Worm (Caenorhabditis elegans) whole organism, L4 larva: Measurements from ENCODE around the gene ptr-9.

Source experiments
- F37D6.2 ChIP-seq: sonication (generic microtip); optimal IDR thresholded peaks from 2 replicates; lab custom pipeline; 2016; ENCODE audit warnings: mild to moderate bottlenecking, missing genetic modification characterization, missing compliant biosample characterization
- R02D3.7 ChIP-seq: fragments of 150-350 bp; sonication (generic microtip); optimal IDR thresholded peaks from 3 replicates; lab custom pipeline; 2014; ENCODE audit warnings: missing biosample characterization, missing genetic modification characterization
- T20F7.1 ChIP-seq: fragments of 200-800 bp; sonication (Bioruptor generic); optimal IDR thresholded peaks from 2 replicates; lab custom pipeline; 2018; ENCODE audit warnings: mild to moderate bottlenecking, missing genetic modification characterization, missing compliant biosample characterization
- aha-1 ChIP-seq: fragments of 150-350 bp; peaks from one replicate; lab custom pipeline; 2014; ENCODE audit warnings: missing biosample characterization, missing genetic modification characterization
- cey-2 ChIP-seq: sonication (generic microtip); optimal IDR thresholded peaks from 3 replicates; lab custom pipeline; 2017; ENCODE audit warnings: missing genetic modification characterization, mild to moderate bottlenecking, missing compliant biosample characterization, antibody characterized with exemption, borderline replicate concordance; ENCODE audit not compliant: insufficient read depth
- daf-12 ChIP-seq: fragments of 150-350 bp; optimal IDR thresholded peaks from 2 replicates; lab custom pipeline; 2014; ENCODE audit warnings: missing biosample characterization, missing genetic modification reagents, missing genetic modification characterization
- daf-19 ChIP-seq: fragments of 200-800 bp; sonication (Bioruptor generic); conservative IDR thresholded peaks from 2 replicates; pipeline ENCODE4 v1.3.6; 2022; ENCODE audit warnings: missing genetic modification characterization, missing compliant biosample characterization
- dmd-6 ChIP-seq: fragments of 200-800 bp; sonication (Bioruptor generic); IDR thresholded peaks from 2 replicates; pipeline ENCODE4 v1.3.6; 2022; ENCODE audit warnings: missing genetic modification reagents, missing genetic modification characterization, missing compliant biosample characterization
- egl-27 ChIP-seq: sonication (generic microtip); optimal IDR thresholded peaks from 3 replicates; lab custom pipeline; 2017; ENCODE audit warnings: missing biosample characterization, missing genetic modification reagents, missing genetic modification characterization
- hmg-1.1 ChIP-seq: fragments of 200-800 bp; sonication (Bioruptor generic); IDR thresholded peaks from 2 replicates; pipeline ENCODE4 v1.3.6; 2022; ENCODE audit warnings: missing genetic modification reagents, missing genetic modification characterization, missing compliant biosample characterization
- lin-15B ChIP-seq: fragments of 150-350 bp; sonication (generic microtip); optimal IDR thresholded peaks from 3 replicates; lab custom pipeline; 2014; ENCODE audit warnings: missing biosample characterization, missing genetic modification characterization
- lin-29 ChIP-seq: fragments of 200-800 bp; sonication (Bioruptor generic); IDR thresholded peaks from 2 replicates; pipeline ENCODE4 v1.3.6; 2022; ENCODE audit warnings: missing genetic modification reagents, missing genetic modification characterization, missing compliant biosample characterization
- mdt-29 ChIP-seq: fragments of 200-800 bp; sonication (Bioruptor generic); IDR thresholded peaks from 2 replicates; pipeline ENCODE4 v1.3.6; 2022; ENCODE audit warnings: missing genetic modification reagents, missing genetic modification characterization, missing compliant biosample characterization
- mxl-2 ChIP-seq: fragments of 200-800 bp; sonication (Bioruptor generic); conservative IDR thresholded peaks from 2 replicates; pipeline ENCODE4 v1.3.6; 2022; ENCODE audit warnings: missing genetic modification reagents, missing genetic modification characterization, missing compliant biosample characterization
- mxl-3 ChIP-seq: fragments of 200-800 bp; sonication (Bioruptor generic); optimal IDR thresholded peaks from 2 replicates; lab custom pipeline; 2018; ENCODE audit warnings: mild to moderate bottlenecking, missing genetic modification characterization, missing compliant biosample characterization
- nhr-10 ChIP-seq: fragments of 150-350 bp; optimal IDR thresholded peaks from 2 replicates; lab custom pipeline; 2014; ENCODE audit warnings: missing biosample characterization, missing genetic modification characterization
- nhr-28 ChIP-seq: fragments of 150-350 bp; optimal IDR thresholded peaks from 2 replicates; lab custom pipeline; 2014; ENCODE audit warnings: missing biosample characterization, missing genetic modification characterization
- nhr-6 ChIP-seq: fragments of 150-350 bp; optimal IDR thresholded peaks from 2 replicates; lab custom pipeline; 2014; ENCODE audit warnings: missing biosample characterization, missing genetic modification characterization
- pha-4 ChIP-seq, 2 experiments: fragments of 150-350 bp in 1 of 2; fragments of 200-800 bp in 1 of 2; sonication (Bioruptor generic) in 1 of 2; IDR thresholded peaks in 1 of 2; optimal IDR thresholded peaks in 1 of 2; 2 replicates each; pipeline versions ENCODE4 v1.3.6 to Lab custom; 2014 to 2022; ENCODE audit warnings: missing genetic modification characterization in 2 of 2, missing genetic modification reagents in 2 of 2, missing biosample characterization in 1 of 2, missing compliant biosample characterization in 1 of 2
- skn-1 ChIP-seq: fragments of 150-350 bp; optimal IDR thresholded peaks from 2 replicates; lab custom pipeline; 2014; ENCODE audit warnings: missing biosample characterization, missing genetic modification characterization
- spr-3 ChIP-seq: fragments of 200-800 bp; sonication (Bioruptor generic); optimal IDR thresholded peaks from 2 replicates; lab custom pipeline; 2018; ENCODE audit warnings: mild to moderate bottlenecking, missing genetic modification characterization, missing compliant biosample characterization
- unc-62 ChIP-seq, 3 experiments: fragments of 150-350 bp in 1 of 3; sonication (generic microtip); optimal IDR thresholded peaks in 2 of 3; peaks in 1 of 3; 1 replicate in 1 of 3; 2 replicates in 2 of 3; lab custom pipeline; 2014 to 2017; ENCODE audit warnings: missing biosample characterization in 3 of 3, missing genetic modification characterization in 3 of 3, missing genetic modification reagents in 3 of 3, missing genotype in 1 of 3
- zag-1 ChIP-seq: fragments of 150-350 bp; optimal IDR thresholded peaks from 2 replicates; lab custom pipeline; 2014; ENCODE audit warnings: missing biosample characterization, missing genetic modification characterization
- zfp-2 ChIP-seq: sonication (generic microtip); optimal IDR thresholded peaks from 2 replicates; lab custom pipeline; 2016; ENCODE audit warnings: mild to moderate bottlenecking, missing genetic modification characterization, missing compliant biosample characterization
- zip-2 ChIP-seq: fragments of 150-350 bp; optimal IDR thresholded peaks from 2 replicates; lab custom pipeline; 2014; ENCODE audit warnings: missing biosample characterization, missing genetic modification characterization
- ztf-11 ChIP-seq: fragments of 150-350 bp; optimal IDR thresholded peaks from 2 replicates; lab custom pipeline; 2014; ENCODE audit warnings: missing biosample characterization, missing genetic modification characterization
- ztf-7 ChIP-seq: fragments of 150-350 bp; optimal IDR thresholded peaks from 2 replicates; lab custom pipeline; 2014; ENCODE audit warnings: missing biosample characterization, missing genetic modification characterization

Gene ptr-9

ce11 chrIII:9185722-9186121, 24.3 kb upstream of the ptr-9 start, which contains the start of gene ZC84.7:
TSS of gene ZC84.7 (plus strand) at chrIII:9186022.
- TF ChIP-seq dmd-6, result no peak
- no peak for TF ChIP-seq egl-27 (tag; lab: Kevin White, UChicago)
- no peak for TF ChIP-seq ztf-7 (tag; lab: Kevin White, UChicago)
- TF ChIP-seq skn-1 (tag; lab: Kevin White, UChicago), result no peak
- no peak for TF ChIP-seq cey-2
- TF ChIP-seq nhr-10, result no peak
- TF ChIP-seq zfp-2 (tag; lab: Kevin White, UChicago), result no peak
- TF ChIP-seq F37D6.2, result no peak
- TF ChIP-seq R02D3.7 (tag; lab: Kevin White, UChicago), result no peak
- no peak for TF ChIP-seq lin-29 (GFP tag; lab: Robert Waterston, UW)
- no peak for TF ChIP-seq mdt-29 (GFP tag; lab: Robert Waterston, UW)
- no peak for TF ChIP-seq zag-1 (tag; lab: Kevin White, UChicago)
- TF ChIP-seq nhr-28 (tag; lab: Kevin White, UChicago), result no peak
- TF ChIP-seq mxl-2 (GFP tag; lab: Robert Waterston, UW), result no peak
- TF ChIP-seq ztf-11 (tag; lab: Kevin White, UChicago), result no peak

ce11 chrIII:9181246-9181645, 19.8 kb upstream of the ptr-9 start, which contains the start of gene tax-4:
TSS of gene tax-4 (plus strand) at chrIII:9181546.
- TF ChIP-seq spr-3, result no peak
- TF ChIP-seq unc-62 (GFP tag; optimal IDR thresholded peaks at IDR 0.05 in 1 of 2; lab: Kevin White, UChicago), result peak in 1 of 2 experiments; percentile 38
- no peak for TF ChIP-seq unc-62 (tag; optimal IDR thresholded peaks at IDR 0.05; lab: Kevin White, UChicago)

ce11 chrIII:9177874-9178273, 16.4 kb upstream of the ptr-9 start:
- peak in 1 of 2 experiments; percentile 95 for TF ChIP-seq unc-62 (GFP tag; optimal IDR thresholded peaks at IDR 0.05 in 1 of 2; lab: Kevin White, UChicago)
- TF ChIP-seq unc-62 (tag; optimal IDR thresholded peaks at IDR 0.05; lab: Kevin White, UChicago), result no peak
- TF ChIP-seq zip-2 (tag; lab: Kevin White, UChicago), result no peak

ce11 chrIII:9176008-9176407, 14.6 kb upstream of the ptr-9 start:
- TF ChIP-seq hmg-1.1 (GFP tag; lab: Robert Waterston, UW), result 0 out of 2 replicates have a peak, but pooled peaks have one; percentile 14
- no peak for TF ChIP-seq T20F7.1 (GFP tag; lab: Kevin White, UChicago)
- peak; percentile 62 for TF ChIP-seq nhr-28 (tag; lab: Kevin White, UChicago)
- TF ChIP-seq mxl-3 (GFP tag; lab: Kevin White, UChicago), result no peak

- TF ChIP-seq nhr-28 (tag; lab: Kevin White, UChicago) (peak; percentile 33), nhr-6 (tag; lab: Kevin White, UChicago) (no peak), aha-1 (tag; lab: Kevin White, UChicago) (peak; percentile 36)
These were observed 11.8 kb upstream of the ptr-9 start for ce11 chrIII:9173239-9173638.

DNA sequence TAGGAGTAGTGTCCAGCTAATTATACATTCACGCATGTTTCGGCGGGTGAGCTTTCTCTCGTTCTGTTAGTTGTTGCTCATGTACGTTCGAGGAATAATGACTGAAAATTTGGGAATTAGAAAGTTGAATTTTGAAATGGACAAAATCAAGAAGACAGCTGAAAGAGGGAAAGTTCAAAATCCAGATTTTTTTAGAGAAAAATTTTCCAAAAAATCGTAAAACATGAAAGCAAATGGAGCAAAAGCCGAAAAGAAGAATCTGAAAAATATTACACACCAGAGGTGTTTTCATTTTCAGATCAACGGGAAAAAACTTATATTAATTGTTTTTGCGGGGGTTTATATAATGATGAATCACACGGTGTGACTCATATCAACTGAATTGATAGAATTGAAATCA, 11.2 kb upstream of the ptr-9 start, which contains the start of gene ina-1:
ina-1 (minus strand) TSS at position 101 of the 400 bp plus-strand sequence.
- TF ChIP-seq daf-12 (tag; lab: Kevin White, UChicago), result no peak
- peak in 1 of 2 experiments; percentile 27 for TF ChIP-seq unc-62 (GFP tag; optimal IDR thresholded peaks at IDR 0.05 in 1 of 2; lab: Kevin White, UChicago)
- TF ChIP-seq unc-62 (tag; optimal IDR thresholded peaks at IDR 0.05; lab: Kevin White, UChicago), result no peak
- TF ChIP-seq pha-4 (GFP tag; IDR thresholded peaks at IDR 0.05; lab: Robert Waterston, UW), result no peak
- no peak for TF ChIP-seq pha-4 (tag; optimal IDR thresholded peaks at IDR 0.05; lab: Kevin White, UChicago)
- TF ChIP-seq, all 104 proteins: peak for 1

- peak; percentile 58 for TF ChIP-seq aha-1 (tag; lab: Kevin White, UChicago)
- no peak for TF ChIP-seq daf-19 (GFP tag; lab: Robert Waterston, UW)
- TF ChIP-seq lin-15B (tag; lab: Kevin White, UChicago), result no peak
These were observed 1.2 kb upstream of the ptr-9 start, which contains the start of gene dgk-3 for ce11 chrIII:9162634-9163118. TSS of gene dgk-3 (plus strand) at chrIII:9163068.
